Worm (Caenorhabditis elegans): Measurements from ENCODE around the gene F21D12.3.

DNA sequence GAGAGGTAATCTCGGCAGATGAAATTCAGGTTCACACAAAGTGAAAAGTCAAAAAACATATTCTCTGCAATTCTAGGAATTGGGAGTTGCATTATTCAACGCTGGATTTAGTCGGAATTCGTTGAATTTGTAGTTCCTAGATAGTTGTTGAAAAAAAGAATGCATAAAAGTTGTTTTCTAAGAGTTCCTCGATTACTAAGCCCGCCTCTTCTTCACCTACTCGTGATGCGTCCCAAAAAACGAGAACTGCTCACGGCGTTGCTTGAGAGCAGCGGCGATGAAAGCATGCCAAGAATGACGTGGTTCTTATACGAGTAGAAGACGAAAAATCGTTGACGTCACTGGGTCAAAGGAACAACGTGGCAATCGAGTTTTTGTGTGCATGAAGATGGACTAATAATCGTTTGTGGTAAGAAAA, 1.2 kb upstream of the F21D12.3 start:
- TF ChIP-seq lir-1 (GFP tag; conservative IDR thresholded peaks at IDR 0.05) (no peak), madf-3 (GFP tag; IDR thresholded peaks at IDR 0.05) (no peak), aptf-2 (GFP tag; conservative IDR thresholded peaks at IDR 0.05) (no peak), F22D6.2 (tag; optimal IDR thresholded peaks at IDR 0.05) (no peak), snpc-4 (GFP tag; optimal IDR thresholded peaks at IDR 0.05) (no peak), snpc-4 (tag; optimal IDR thresholded peaks at IDR 0.05) (no peak), nhr-90 (tag; optimal IDR thresholded peaks at IDR 0.05) (no peak), xnd-1 (tag; optimal IDR thresholded peaks at IDR 0.05) (no peak), snpc-1.3 (tag; optimal IDR thresholded peaks at IDR 0.05; ENCODE audit: insufficient read depth) (no peak), bed-2 (GFP tag; IDR thresholded peaks at IDR 0.05) (no peak)

All from whole organism, young adult.